Fruit fly (Drosophila melanogaster) S2 (cell line): ENCODE measurements around the gene MED17.

ENCODE experiments used
- CG8478 ChIP-seq: fragments of >200 bp; optimal IDR thresholded peaks from 2 replicates; lab custom pipeline; 2018
- CTCF ChIP-seq, 2 experiments: fragments of >200 bp; optimal IDR thresholded peaks; 2 replicates each; lab custom pipeline; 2018

DNA sequence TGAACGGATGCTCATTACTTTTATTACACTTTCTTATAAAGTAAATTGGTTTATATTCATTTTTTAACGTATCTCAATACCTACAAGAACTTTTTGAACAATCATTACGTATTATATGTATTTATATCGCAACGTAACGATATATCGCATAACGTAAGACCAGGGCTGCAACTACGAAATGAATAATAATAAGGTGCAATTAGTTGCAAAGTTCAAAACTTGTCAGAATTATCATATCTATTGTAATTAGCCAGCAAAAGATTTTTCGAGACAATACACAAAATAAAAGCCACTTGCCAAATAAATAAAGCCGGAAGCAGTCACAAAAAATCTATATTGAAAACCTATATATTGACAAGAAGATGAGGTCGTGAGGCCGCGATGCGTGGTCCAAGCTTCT is 26.4 kb downstream of the MED17 start:
- TF ChIP-seq CG8478 (no peak), CTCF (optimal IDR thresholded peaks at IDR 0.05; lab: Kevin White, UChicago) (no peak)
